Worm (Caenorhabditis elegans): Measurements from ENCODE around the gene pgp-6.

DNA sequence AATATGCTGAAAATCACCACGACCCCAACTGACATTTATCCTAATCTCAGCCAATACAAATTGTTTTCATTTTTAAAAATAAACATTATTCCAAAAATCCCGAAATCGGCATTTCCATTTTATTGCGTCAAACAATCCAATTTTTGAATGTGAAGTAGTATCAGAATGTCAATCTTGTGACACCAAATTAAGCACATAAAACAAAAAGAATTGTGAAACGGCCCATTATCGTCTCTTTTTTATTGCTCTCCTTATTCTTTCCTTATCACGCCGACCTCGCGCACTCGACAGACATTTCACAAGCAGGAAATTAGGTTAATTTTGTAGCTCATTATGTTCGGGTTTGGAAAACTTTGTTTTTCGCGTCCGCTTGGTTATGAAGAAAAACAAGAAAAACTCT is 3.3 kb upstream of the pgp-6 start, which contains the start of gene T21E8.4:
- TF ChIP-seq unc-62 (GFP tag; optimal IDR thresholded peaks at IDR 0.05 in 1 of 2) (no peak), unc-62 (tag; optimal IDR thresholded peaks at IDR 0.05) (no peak), nhr-76 (tag; optimal IDR thresholded peaks at IDR 0.05) (no peak), nhr-11 (tag; optimal IDR thresholded peaks at IDR 0.05) (no peak)
